Fruit fly (Drosophila melanogaster) whole organism, adult: ENCODE measurements around the gene CG31220.

Source experiments
- kay ChIP-seq: fragments of 200-800 bp; sonication (Bioruptor generic); peaks from one replicate; lab custom pipeline; 2016; ENCODE audit warnings: missing biosample characterization, missing genetic modification characterization, borderline replicate concordance
- toe ChIP-seq: fragments of 200-800 bp; sonication (Bioruptor generic); optimal IDR thresholded peaks from 2 replicates; lab custom pipeline; 2016; ENCODE audit warnings: missing biosample characterization, missing genetic modification characterization

- TF ChIP-seq kay (GFP tag; lab: Kevin White, UChicago) (no peak), toe (GFP tag; lab: Kevin White, UChicago) (no peak)
Observed at dm6 chr3R:19672136-19672535, 23.8 kb downstream of the CG31220 start.
